Worm (Caenorhabditis elegans): Measurements from ENCODE around the gene twk-43.

twk-43 gene

DNA sequence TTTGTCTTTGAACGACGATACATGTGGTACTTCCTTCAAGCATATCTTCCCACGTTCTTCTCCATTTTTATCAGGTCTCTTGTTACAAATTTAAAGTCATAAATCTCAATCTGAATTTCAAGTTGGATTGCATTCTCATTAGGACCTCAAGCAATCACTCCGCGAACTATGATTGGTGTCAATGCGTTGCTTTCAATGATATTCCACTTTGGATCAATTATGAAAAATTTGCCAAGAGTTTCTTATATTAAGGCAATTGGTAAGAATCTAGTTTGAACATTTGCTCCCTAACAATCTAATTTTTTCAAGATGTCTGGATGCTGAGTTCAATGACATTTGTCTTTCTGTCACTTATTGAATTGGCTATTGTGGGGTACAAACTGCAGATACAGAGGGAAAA, 3.8 kb upstream of the twk-43 start (continued):
- TF ChIP-seq nhr-120 (GFP tag; IDR thresholded peaks at IDR 0.05) (no peak), lin-54 (GFP tag; optimal IDR thresholded peaks at IDR 0.05) (no peak), Y53G8AR.9 (GFP tag; conservative IDR thresholded peaks at IDR 0.05) (no peak), athp-1 (tag; optimal IDR thresholded peaks at IDR 0.05) (no peak)

DNA sequence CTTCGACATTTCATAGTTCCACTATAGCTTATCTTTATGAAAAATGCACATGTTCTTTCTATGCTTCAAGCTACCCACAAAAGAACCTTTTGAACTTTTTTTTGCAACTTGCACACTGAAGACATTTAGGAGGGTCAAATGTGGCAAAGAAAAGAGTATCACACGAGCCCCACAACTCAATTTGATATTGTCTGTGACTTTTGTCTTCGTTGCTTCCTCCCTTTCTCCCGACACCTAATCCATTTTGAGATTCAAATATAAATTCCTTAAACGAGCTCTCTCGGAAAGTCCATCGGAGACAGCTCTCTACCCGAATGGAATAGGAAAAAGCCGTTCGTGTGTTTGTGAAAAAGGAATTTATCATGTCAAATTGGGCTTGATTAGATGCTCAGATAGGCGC, 4.2 kb downstream of the twk-43 start:
- TF ChIP-seq F57A8.1 (GFP tag; optimal IDR thresholded peaks at IDR 0.05) (no peak), rpc-1 (optimal IDR thresholded peaks at IDR 0.05) (no peak), rpc-1 (tag; optimal IDR thresholded peaks at IDR 0.05) (no peak), hrde-1 (tag; optimal IDR thresholded peaks at IDR 0.05; ENCODE audit: borderline replicate concordance) (no peak)

DNA sequence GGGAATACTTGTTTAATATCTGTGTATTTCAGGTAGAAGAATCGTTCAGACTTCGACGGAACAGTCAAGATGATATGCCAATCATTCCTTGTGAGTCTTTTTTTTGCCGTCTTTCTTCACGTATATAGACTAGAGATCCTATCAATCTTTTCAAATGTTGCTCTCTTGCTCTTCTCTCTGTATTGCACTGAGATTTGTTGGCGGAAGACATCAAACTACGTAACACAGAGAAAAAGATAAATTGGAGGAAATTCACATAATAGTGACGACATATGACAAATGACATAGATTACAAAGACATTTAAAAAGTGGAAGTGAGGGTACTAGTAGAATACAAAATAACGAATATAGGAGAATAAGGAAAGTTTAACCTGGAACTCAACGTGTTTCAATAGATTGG, 5.7 kb downstream of the twk-43 start:
- TF ChIP-seq nhr-120 (GFP tag; IDR thresholded peaks at IDR 0.05) (no peak), F10E7.11 (tag; optimal IDR thresholded peaks at IDR 0.05) (no peak), madf-10 (tag; optimal IDR thresholded peaks at IDR 0.05) (no peak), Y67H2A.10 (GFP tag; conservative IDR thresholded peaks at IDR 0.05) (no peak), ets-4 (GFP tag; optimal IDR thresholded peaks at IDR 0.05) (no peak), dpl-1 (GFP tag; optimal IDR thresholded peaks at IDR 0.05) (no peak), bed-2 (GFP tag; IDR thresholded peaks at IDR 0.05) (no peak), T26A5.8 (tag; optimal IDR thresholded peaks at IDR 0.05) (no peak), ceh-100 (GFP tag; IDR thresholded peaks at IDR 0.05) (no peak), nhr-179 (tag; optimal IDR thresholded peaks at IDR 0.05) (no peak), T07F8.4 (tag; optimal IDR thresholded peaks at IDR 0.05) (no peak), hmg-1.2 (GFP tag; IDR thresholded peaks at IDR 0.05) (no peak)

DNA sequence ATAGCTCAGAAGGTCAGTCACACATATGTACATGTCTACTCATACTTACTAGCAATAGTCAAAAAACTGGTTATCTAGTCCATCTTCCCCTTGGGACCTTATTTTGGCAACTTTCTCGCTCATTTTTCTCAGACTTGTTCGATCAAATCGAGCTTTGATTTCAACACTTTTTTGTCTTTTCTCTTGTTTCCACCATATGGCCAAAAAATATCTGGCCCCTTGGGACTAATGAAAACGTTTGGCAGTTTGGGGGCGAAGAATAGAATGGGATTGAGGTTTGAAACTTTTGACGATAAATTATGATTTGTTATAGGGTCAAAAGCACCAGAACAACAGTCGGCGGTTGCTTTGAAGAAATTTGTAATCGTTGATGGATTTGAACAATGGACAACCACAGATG, 6.3 kb downstream of the twk-43 start:
- TF ChIP-seq F37B4.10 (GFP tag; IDR thresholded peaks at IDR 0.05) (0 out of 2 replicates have a peak, but pooled peaks have one; percentile 62), F57A8.1 (GFP tag; optimal IDR thresholded peaks at IDR 0.05) (no peak)

DNA sequence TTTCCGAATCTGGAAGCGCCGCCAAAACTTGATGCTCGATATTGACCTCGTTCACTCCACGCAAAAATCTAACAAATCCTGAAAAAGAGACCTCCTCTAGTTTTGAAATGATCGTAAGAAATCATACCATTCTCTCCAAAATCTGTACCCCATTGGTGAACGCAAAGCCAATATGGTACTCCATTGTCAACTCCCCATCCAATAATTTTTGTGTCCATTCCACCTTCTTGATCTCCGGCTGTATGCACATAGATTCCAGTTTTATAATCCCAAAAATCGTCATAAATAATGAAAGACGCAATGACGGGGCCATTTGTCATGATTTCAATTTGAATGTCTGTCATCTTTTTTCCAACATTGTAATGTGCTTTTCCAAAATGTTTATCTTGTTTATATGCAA, 10.1 kb downstream of the twk-43 start:
- TF ChIP-seq him-1 (tag; optimal IDR thresholded peaks at IDR 0.05) (no peak), attf-3 (GFP tag; conservative IDR thresholded peaks at IDR 0.05) (no peak), lin-40 (tag; optimal IDR thresholded peaks at IDR 0.05) (no peak), ztf-6 (GFP tag; IDR thresholded peaks at IDR 0.05) (no peak), snpc-1.3 (tag; optimal IDR thresholded peaks at IDR 0.05; ENCODE audit: insufficient read depth) (no peak), snpc-1.1 (tag; optimal IDR thresholded peaks at IDR 0.05; ENCODE audit: insufficient read depth) (no peak), ekl-4 (GFP tag; IDR thresholded peaks at IDR 0.05) (no peak), Y53F4B.3 (GFP tag; IDR thresholded peaks at IDR 0.05) (no peak), ceh-40 (GFP tag; IDR thresholded peaks at IDR 0.05) (no peak), ceh-27 (GFP tag; optimal IDR thresholded peaks at IDR 0.05) (no peak), F39B2.1 (GFP tag; IDR thresholded peaks at IDR 0.05) (no peak), zfh-2 (GFP tag; conservative IDR thresholded peaks at IDR 0.05) (no peak), ztf-3 (GFP tag; optimal IDR thresholded peaks at IDR 0.05) (no peak), egl-18 (GFP tag; IDR thresholded peaks at IDR 0.05) (no peak), unc-62 (GFP tag; optimal IDR thresholded peaks at IDR 0.05) (no peak), egrh-3 (GFP tag; IDR thresholded peaks at IDR 0.05) (no peak)

All from whole organism, young adult.